Worm (Caenorhabditis elegans) whole organism, L4 larva: ENCODE data around the gene R05F9.11.

Experiments
- D1046.2 ChIP-seq: fragments of 200-800 bp; sonication (Bioruptor generic); IDR thresholded peaks from 2 replicates; pipeline ENCODE4 v1.3.6; 2022; ENCODE audit warnings: missing genetic modification characterization, missing compliant biosample characterization
- T20F7.1 ChIP-seq: fragments of 200-800 bp; sonication (Bioruptor generic); optimal IDR thresholded peaks from 2 replicates; lab custom pipeline; 2018; ENCODE audit warnings: mild to moderate bottlenecking, missing genetic modification characterization, missing compliant biosample characterization
- T26A8.4 ChIP-seq: fragments of 200-800 bp; sonication (Bioruptor generic); IDR thresholded peaks from 2 replicates; pipeline ENCODE4 v1.3.6; 2022; ENCODE audit warnings: missing genetic modification characterization, missing compliant biosample characterization
- Y48G9A.11 ChIP-seq: fragments of 200-800 bp; sonication (Bioruptor generic); IDR thresholded peaks from 2 replicates; pipeline ENCODE4 v1.3.6; 2022; ENCODE audit warnings: missing genetic modification reagents, missing genetic modification characterization, missing compliant biosample characterization
- Y5F2A.4 ChIP-seq: fragments of 200-800 bp; sonication (Bioruptor generic); optimal IDR thresholded peaks from 2 replicates; lab custom pipeline; 2018; ENCODE audit warnings: mild to moderate bottlenecking, missing genetic modification characterization, missing compliant biosample characterization
- ZK546.5 ChIP-seq, 2 experiments: sonication (generic microtip); optimal IDR thresholded peaks; 2 replicates each; lab custom pipeline; 2017; ENCODE audit warnings: missing biosample characterization in 2 of 2, missing genetic modification characterization in 2 of 2
- aha-1 ChIP-seq: fragments of 150-350 bp; peaks from one replicate; lab custom pipeline; 2014; ENCODE audit warnings: missing biosample characterization, missing genetic modification characterization
- aly-2 ChIP-seq: sonication (generic microtip); optimal IDR thresholded peaks from 2 replicates; lab custom pipeline; 2018; ENCODE audit warnings: missing biosample characterization, missing genetic modification characterization
- ceh-82 ChIP-seq: sonication (generic microtip); optimal IDR thresholded peaks from 2 replicates; lab custom pipeline; 2017; ENCODE audit warnings: missing biosample characterization, missing genetic modification characterization
- daf-16 ChIP-seq, 3 experiments: sonication (generic microtip); optimal IDR thresholded peaks; 2 replicates each; lab custom pipeline; 2016 to 2017; ENCODE audit warnings: missing genetic modification characterization in 3 of 3, missing genetic modification reagents in 3 of 3, mild to moderate bottlenecking in 2 of 3, missing compliant biosample characterization in 2 of 3, missing biosample characterization in 1 of 3, moderate library complexity in 1 of 3
- daf-8 ChIP-seq: fragments of 200-800 bp; sonication (Bioruptor generic); IDR thresholded peaks from 2 replicates; pipeline ENCODE4 v1.3.6; 2022; ENCODE audit warnings: missing genetic modification characterization, missing compliant biosample characterization
- dmd-6 ChIP-seq: fragments of 200-800 bp; sonication (Bioruptor generic); IDR thresholded peaks from 2 replicates; pipeline ENCODE4 v1.3.6; 2022; ENCODE audit warnings: missing genetic modification reagents, missing genetic modification characterization, missing compliant biosample characterization
- duxl-1 ChIP-seq: sonication (generic microtip); optimal IDR thresholded peaks from 2 replicates; lab custom pipeline; 2016; ENCODE audit warnings: mild to moderate bottlenecking, missing genetic modification characterization, moderate library complexity, missing compliant biosample characterization; ENCODE audit not compliant: poor library complexity
- dve-1 ChIP-seq: sonication (generic microtip); optimal IDR thresholded peaks from 2 replicates; lab custom pipeline; 2017; ENCODE audit warnings: antibody characterized with exemption, mild to moderate bottlenecking, missing genetic modification characterization, missing compliant biosample characterization; ENCODE audit not compliant: insufficient read depth
- hlh-11 ChIP-seq: fragments of 200-800 bp; sonication (Bioruptor generic); optimal IDR thresholded peaks from 2 replicates; lab custom pipeline; 2018; ENCODE audit warnings: mild to moderate bottlenecking, missing genetic modification characterization, missing compliant biosample characterization
- lim-7 ChIP-seq: fragments of 200-800 bp; sonication (Bioruptor generic); IDR thresholded peaks from 2 replicates; pipeline ENCODE4 v1.3.6; 2022; ENCODE audit warnings: missing genetic modification characterization, missing compliant biosample characterization
- lir-3 ChIP-seq: sonication (generic microtip); optimal IDR thresholded peaks from 2 replicates; lab custom pipeline; 2016; ENCODE audit warnings: mild to moderate bottlenecking, missing genetic modification characterization, missing compliant biosample characterization
- mep-1 ChIP-seq: fragments of 150-350 bp; sonication (generic microtip); optimal IDR thresholded peaks from 3 replicates; lab custom pipeline; 2014; ENCODE audit warnings: missing biosample characterization, missing genetic modification characterization
- mes-2 ChIP-seq: sonication (generic microtip); optimal IDR thresholded peaks from 2 replicates; lab custom pipeline; 2016; ENCODE audit warnings: missing genotype, mild to moderate bottlenecking, missing genetic modification characterization, missing compliant biosample characterization; ENCODE audit not compliant: poor library complexity, severe bottlenecking
- nhr-102 ChIP-seq: sonication (generic microtip); optimal IDR thresholded peaks from 2 replicates; lab custom pipeline; 2016; ENCODE audit warnings: mild to moderate bottlenecking, missing genetic modification characterization, moderate library complexity, missing compliant biosample characterization
- nhr-11 ChIP-seq: fragments of 150-350 bp; optimal IDR thresholded peaks from 2 replicates; lab custom pipeline; 2014; ENCODE audit warnings: missing biosample characterization, missing genetic modification characterization
- pha-4 ChIP-seq, 2 experiments: fragments of 150-350 bp in 1 of 2; fragments of 200-800 bp in 1 of 2; sonication (Bioruptor generic) in 1 of 2; IDR thresholded peaks in 1 of 2; optimal IDR thresholded peaks in 1 of 2; 2 replicates each; pipeline versions ENCODE4 v1.3.6 to Lab custom; 2014 to 2022; ENCODE audit warnings: missing genetic modification characterization in 2 of 2, missing genetic modification reagents in 2 of 2, missing biosample characterization in 1 of 2, missing compliant biosample characterization in 1 of 2
- php-3 ChIP-seq: fragments of 200-800 bp; sonication (Bioruptor generic); IDR thresholded peaks from 2 replicates; pipeline ENCODE4 v1.3.6; 2022; ENCODE audit warnings: missing genetic modification reagents, missing genetic modification characterization, missing compliant biosample characterization
- pqm-1 ChIP-seq: sonication (generic microtip); optimal IDR thresholded peaks from 2 replicates; lab custom pipeline; 2017; ENCODE audit warnings: missing biosample characterization, missing genetic modification characterization
- rbr-2 ChIP-seq: sonication (generic microtip); optimal IDR thresholded peaks from 2 replicates; lab custom pipeline; 2016; ENCODE audit warnings: missing genotype, missing genetic modification characterization, missing compliant biosample characterization
- saeg-2 ChIP-seq: fragments of 200-800 bp; sonication (Bioruptor generic); IDR thresholded peaks from 2 replicates; pipeline ENCODE4 v1.3.6; 2022; ENCODE audit warnings: missing genetic modification reagents, missing genetic modification characterization, missing compliant biosample characterization
- set-16 ChIP-seq: fragments of 200-800 bp; sonication (Bioruptor generic); IDR thresholded peaks from 2 replicates; pipeline ENCODE4 v1.3.6; 2022; ENCODE audit warnings: missing genetic modification reagents, missing genetic modification characterization, missing compliant biosample characterization
- snpc-4 ChIP-seq: fragments of 150-350 bp; optimal IDR thresholded peaks from 2 replicates; lab custom pipeline; 2014; ENCODE audit warnings: missing biosample characterization, missing genetic modification characterization
- tra-1 ChIP-seq: fragments of 200-800 bp; sonication (Bioruptor generic); IDR thresholded peaks from 2 replicates; pipeline ENCODE4 v1.3.6; 2022; ENCODE audit warnings: missing genetic modification reagents, missing genetic modification characterization, missing compliant biosample characterization
- unc-130 ChIP-seq: sonication (generic microtip); optimal IDR thresholded peaks from 2 replicates; lab custom pipeline; 2016; ENCODE audit warnings: missing genetic modification reagents, missing genetic modification characterization, missing compliant biosample characterization
- unc-62 ChIP-seq, 3 experiments: fragments of 150-350 bp in 1 of 3; sonication (generic microtip); optimal IDR thresholded peaks in 2 of 3; peaks in 1 of 3; 1 replicate in 1 of 3; 2 replicates in 2 of 3; lab custom pipeline; 2014 to 2017; ENCODE audit warnings: missing biosample characterization in 3 of 3, missing genetic modification characterization in 3 of 3, missing genetic modification reagents in 3 of 3, missing genotype in 1 of 3
- vab-7 ChIP-seq: fragments of 200-800 bp; sonication (Bioruptor generic); IDR thresholded peaks from 2 replicates; pipeline ENCODE4 v1.3.6; 2022; ENCODE audit warnings: missing genetic modification reagents, missing genetic modification characterization, missing compliant biosample characterization

R05F9.11 gene

DNA sequence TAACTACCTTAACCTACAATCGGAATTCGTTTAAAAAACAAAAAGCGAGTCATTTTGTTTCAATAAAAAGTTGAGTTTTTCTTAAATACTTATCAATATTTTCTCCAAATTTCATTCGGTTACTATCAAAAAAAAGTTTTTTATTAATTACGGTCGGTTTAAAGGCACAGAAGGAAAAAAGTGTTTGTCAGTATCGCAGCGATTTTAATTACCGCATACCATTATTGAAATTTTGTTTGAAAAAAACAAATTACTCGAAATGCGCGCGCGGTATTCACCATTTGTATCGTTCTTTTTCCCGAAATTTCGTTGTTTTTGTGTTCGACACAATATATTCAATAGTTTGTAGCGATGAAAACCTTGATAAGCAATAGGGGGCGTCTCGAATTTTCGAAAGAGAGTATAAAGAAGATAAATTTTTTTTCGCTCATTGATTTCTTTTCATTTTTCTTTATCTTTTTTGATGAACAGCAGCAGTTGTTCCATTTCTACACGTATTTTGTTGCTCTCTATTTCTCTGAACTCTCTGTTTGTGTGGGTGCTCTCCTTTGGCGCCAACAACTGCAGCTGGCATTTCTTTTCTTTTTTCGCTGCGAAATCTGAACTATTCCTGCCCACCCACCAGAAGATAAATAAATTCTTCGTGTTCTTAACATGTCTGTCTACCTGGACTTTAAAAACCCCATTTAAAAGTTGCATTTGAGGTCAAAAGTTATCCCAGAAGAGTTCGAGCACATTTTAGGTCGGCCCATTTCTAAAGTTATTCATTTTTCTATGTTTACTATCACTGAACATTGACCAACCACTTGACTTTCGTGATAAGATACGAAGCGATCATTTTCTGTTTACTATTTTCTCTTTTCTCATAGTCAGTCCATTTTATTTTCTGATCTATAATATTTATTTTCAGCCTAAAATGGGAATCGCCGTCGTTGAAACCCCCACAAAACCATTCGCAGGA is 25.2 kb downstream of the R05F9.11 start, which contains the start of gene pgm-1 (continued):
- TF ChIP-seq tra-1 (GFP tag; lab: Robert Waterston, UW) = 0 out of 2 replicates have a peak, but pooled peaks have one; percentile 29
- TF ChIP-seq rbr-2 (tag; lab: Kevin White, UChicago) = no peak
- TF ChIP-seq set-16 (GFP tag; lab: Robert Waterston, UW) = no peak
- no peak for TF ChIP-seq D1046.2 (GFP tag; lab: Robert Waterston, UW)
- 0 out of 2 replicates have a peak, but pooled peaks have one; percentile 11 for TF ChIP-seq pha-4 (GFP tag; IDR thresholded peaks at IDR 0.05; lab: Robert Waterston, UW)
- TF ChIP-seq pha-4 (tag; optimal IDR thresholded peaks at IDR 0.05; lab: Kevin White, UChicago) = no peak
- TF ChIP-seq vab-7 = no peak
- TF ChIP-seq mep-1 (tag; lab: Kevin White, UChicago) = peak; percentile 9
- TF ChIP-seq daf-8 (GFP tag; lab: Robert Waterston, UW) = no peak
- no peak for TF ChIP-seq duxl-1 (tag; lab: Kevin White, UChicago)
- TF ChIP-seq Y5F2A.4 (GFP tag; lab: Kevin White, UChicago) = no peak
- TF ChIP-seq ZK546.5 (tag; optimal IDR thresholded peaks at IDR 0.05; lab: Kevin White, UChicago) = no peak
- no peak for TF ChIP-seq pqm-1 (tag; lab: Kevin White, UChicago)

- TF ChIP-seq lir-3 (tag; lab: Kevin White, UChicago) (no peak), ceh-82 (tag; lab: Kevin White, UChicago) (no peak), php-3 (GFP tag; lab: Robert Waterston, UW) (no peak), aly-2 (tag; lab: Kevin White, UChicago) (no peak), lim-7 (no peak), aha-1 (tag; lab: Kevin White, UChicago) (no peak), Y48G9A.11 (no peak), pqm-1 (tag; lab: Kevin White, UChicago) (no peak), nhr-102 (tag; lab: Kevin White, UChicago) (no peak)
Measured at ce11 chrII:4885976-4886375, 28.0 kb downstream of the R05F9.11 start, which contains the start of gene R05F9.7. Gene R05F9.7, plus strand, starts transcription at chrII:4886276.

DNA sequence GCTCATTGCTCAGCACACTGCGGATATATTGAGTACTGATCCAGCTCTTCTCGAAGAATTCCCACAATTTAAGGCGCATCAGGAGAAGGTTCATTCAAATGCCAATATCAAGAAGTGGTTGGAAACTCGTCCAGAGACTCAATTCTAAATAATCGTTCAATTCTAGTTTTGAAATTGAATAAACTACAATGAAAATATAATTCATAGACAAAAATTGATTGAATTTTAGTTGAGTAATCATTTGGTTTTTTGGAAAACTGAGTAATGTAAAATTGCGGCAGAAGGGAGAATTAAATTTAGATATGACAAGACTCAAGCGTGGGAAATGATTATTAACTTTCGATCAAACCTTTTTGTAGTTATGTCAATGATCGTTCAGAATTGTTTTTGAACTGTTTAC is 29.6 kb downstream of the R05F9.11 start:
- TF ChIP-seq unc-130 (GFP tag; lab: Kevin White, UChicago) (no peak), T26A8.4 (no peak), snpc-4 (tag; lab: Kevin White, UChicago) (no peak), unc-62 (GFP tag; optimal IDR thresholded peaks at IDR 0.05 in 1 of 2; lab: Kevin White, UChicago) (peak in 1 of 2 experiments; percentile 65), unc-62 (tag; optimal IDR thresholded peaks at IDR 0.05; lab: Kevin White, UChicago) (no peak), saeg-2 (GFP tag; lab: Robert Waterston, UW) (no peak), mes-2 (tag; lab: Kevin White, UChicago) (no peak), nhr-102 (tag; lab: Kevin White, UChicago) (no peak), nhr-11 (tag; lab: Kevin White, UChicago) (no peak)

ce11 chrII:4883412-4883811 is 30.6 kb downstream of the R05F9.11 start, which contains the start of gene gst-8:
Gene gst-8, plus strand, starts transcription at chrII:4883712.
- TF ChIP-seq daf-16 (GFP tag; optimal IDR thresholded peaks at IDR 0.05; lab: Kevin White, UChicago) (no peak), daf-16 (tag; optimal IDR thresholded peaks at IDR 0.05; lab: Kevin White, UChicago) (peak; percentile 55), T20F7.1 (peak; percentile 27), dve-1 (peak; percentile 9), dmd-6 (GFP tag; lab: Robert Waterston, UW) (0 out of 2 replicates have a peak, but pooled peaks have one; percentile 17), T26A8.4 (no peak), hlh-11 (tag; lab: Kevin White, UChicago) (peak; percentile 8), nhr-102 (tag; lab: Kevin White, UChicago) (no peak)
- TF ChIP-seq, all 104 proteins: peak for 5
